Worm (Caenorhabditis elegans) whole organism, young adult: ENCODE measurements around the gene fust-1.

Source experiments
- ZK185.1 ChIP-seq: sonication (generic microtip); optimal IDR thresholded peaks from 2 replicates; lab custom pipeline; 2016; ENCODE audit warnings: mild to moderate bottlenecking, missing genetic modification characterization, missing compliant biosample characterization; ENCODE audit not compliant: poor library complexity, severe bottlenecking
- let-526 ChIP-seq: fragments of 200-800 bp; sonication (Bioruptor generic); IDR thresholded peaks from 2 replicates; pipeline ENCODE4 v1.3.6; 2022; ENCODE audit warnings: missing genetic modification reagents, missing genetic modification characterization, missing compliant biosample characterization
- snpc-4 ChIP-seq, 5 experiments: fragments of 150-350 bp in 1 of 5; sonication (generic microtip) in 4 of 5; optimal IDR thresholded peaks; 2 replicates each; lab custom pipeline; 2014 to 2018; ENCODE audit warnings: missing genetic modification characterization in 5 of 5, missing biosample characterization in 3 of 5, antibody characterized with exemption in 2 of 5, mild to moderate bottlenecking in 2 of 5, missing compliant biosample characterization in 2 of 5, missing genotype in 2 of 5, moderate library complexity in 2 of 5, missing genetic modification reagents in 1 of 5

DNA sequence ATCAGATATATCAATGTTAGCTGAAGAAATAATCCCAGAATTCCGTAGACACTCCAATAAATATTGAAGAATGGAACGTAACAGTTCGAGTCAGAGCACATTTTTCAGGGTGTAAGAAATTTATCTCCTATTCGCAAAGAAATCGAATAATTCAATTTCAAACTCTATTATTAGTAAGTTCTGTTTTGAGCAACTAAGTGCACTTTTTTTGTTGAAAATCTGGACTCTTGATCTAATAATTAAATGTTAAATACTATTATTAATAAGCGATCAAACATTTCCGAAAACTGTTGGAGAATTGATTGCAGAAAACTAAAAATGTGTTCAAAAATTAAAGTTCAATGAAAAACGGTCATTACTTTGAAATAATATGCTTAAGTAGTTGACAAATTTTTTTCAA lies 50.7 kb downstream of the fust-1 start, which contains the start of gene srd-56:
- TF ChIP-seq snpc-4 (GFP tag; optimal IDR thresholded peaks at IDR 0.05; lab: Kevin White, UChicago) (no peak), snpc-4 (tag; optimal IDR thresholded peaks at IDR 0.05; lab: Kevin White, UChicago) (no peak), let-526 (GFP tag; lab: Robert Waterston, UW) (no peak), ZK185.1 (no peak)
